Fruit fly (Drosophila melanogaster) whole organism, adult: Measurements from ENCODE around the gene CG6163.

Experiments used
- CG33017 ChIP-seq: fragments of 200-800 bp; sonication (Bioruptor generic); optimal IDR thresholded peaks from 2 replicates; lab custom pipeline; 2018; ENCODE audit warnings: missing biosample characterization, mild to moderate bottlenecking, missing genetic modification characterization, moderate library complexity
- cnc ChIP-seq, 2 experiments: fragments of >200 bp; optimal IDR thresholded peaks; 2 replicates each; lab custom pipeline; 2017
- ovo ChIP-seq: fragments of 200-800 bp; sonication (Bioruptor generic); optimal IDR thresholded peaks from 2 replicates; lab custom pipeline; 2016; ENCODE audit warnings: missing biosample characterization, missing genetic modification characterization

DNA sequence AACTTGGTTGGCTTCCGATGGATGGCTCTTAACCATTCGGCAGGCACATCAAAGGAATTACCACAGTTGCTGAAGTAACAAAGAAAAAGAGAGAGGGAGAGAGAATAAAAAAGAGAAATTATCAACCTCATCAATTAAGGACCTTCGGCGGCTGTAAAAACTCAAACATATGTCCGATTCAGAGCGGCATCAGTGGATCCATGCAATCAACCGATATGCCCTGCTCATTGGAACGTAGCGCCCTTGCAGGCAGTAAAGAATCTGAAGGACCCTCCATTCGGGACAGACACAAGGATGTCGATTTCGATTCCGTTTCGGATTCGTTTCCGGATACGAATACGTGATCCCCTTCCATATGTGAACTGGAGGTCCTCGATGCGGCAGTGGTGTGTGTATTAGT lies 27.0 kb downstream of the CG6163 start:
- no peak for TF ChIP-seq CG33017 (tag; lab: Kevin White, UChicago)
- no peak for TF ChIP-seq ovo (GFP tag; lab: Kevin White, UChicago)
- no peak for TF ChIP-seq cnc (optimal IDR thresholded peaks at IDR 0.05; lab: Kevin White, UChicago)
